Worm (Caenorhabditis elegans) whole organism, L4/young adult: Measurements from ENCODE around the gene F41G3.21.

Experiments used
- W03F9.2 ChIP-seq: fragments of 150-350 bp; optimal IDR thresholded peaks from 2 replicates; lab custom pipeline; 2014; ENCODE audit warnings: missing biosample characterization, missing genetic modification characterization
- dao-5 ChIP-seq: sonication (generic microtip); optimal IDR thresholded peaks from 2 replicates; lab custom pipeline; 2016; ENCODE audit warnings: missing genotype, missing genetic modification characterization, moderate library complexity, missing compliant biosample characterization
- him-1 ChIP-seq: sonication (generic microtip); optimal IDR thresholded peaks from 2 replicates; lab custom pipeline; 2016; ENCODE audit warnings: missing genotype, missing genetic modification reagents, missing genetic modification characterization, missing compliant biosample characterization

DNA sequence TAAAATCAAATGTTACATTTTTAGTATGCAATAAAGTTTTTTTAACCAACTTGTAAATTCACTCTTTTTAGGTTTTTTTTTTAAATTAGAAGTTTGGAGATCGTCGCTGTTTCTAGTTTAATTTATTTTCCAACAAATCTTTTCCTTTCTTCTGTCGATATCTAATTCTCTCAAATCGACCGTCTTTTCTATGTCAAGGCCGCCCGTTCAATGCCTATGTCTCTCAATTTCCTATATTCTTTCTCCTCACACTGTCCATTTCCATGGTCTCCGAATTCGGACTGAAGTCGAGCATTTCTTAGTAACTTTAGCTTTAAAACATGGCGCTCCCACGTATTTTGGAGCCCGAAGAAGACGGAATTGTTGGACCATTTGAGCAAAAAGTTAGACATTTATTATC, 36.1 kb downstream of the F41G3.21 start, which contains the start of the genes T14B4.5 and T14B4.20:
- TF ChIP-seq him-1 (tag; lab: Kevin White, UChicago), result no peak
- no peak for TF ChIP-seq dao-5 (tag; lab: Kevin White, UChicago)
- TF ChIP-seq W03F9.2, result no peak
